Worm (Caenorhabditis elegans) whole organism, L1 larva: ENCODE results near the gene nhr-108.

Experiments
- ceh-82 ChIP-seq, 3 experiments: fragments of 150-350 bp in 1 of 3; sonication (generic microtip) in 2 of 3; optimal IDR thresholded peaks; 2 replicates each; lab custom pipeline; 2014 to 2017; ENCODE audit warnings: missing biosample characterization in 3 of 3, missing genetic modification characterization in 3 of 3
- efl-1 ChIP-seq, 4 experiments: fragments of 150-350 bp; optimal IDR thresholded peaks in 3 of 4; peaks in 1 of 4; 1 replicate in 1 of 4; 2 replicates in 3 of 4; lab custom pipeline; 2014; ENCODE audit warnings: missing biosample characterization in 2 of 4, missing genetic modification characterization in 2 of 4, missing genetic modification reagents in 2 of 4
- efl-3 ChIP-seq: fragments of 200-800 bp; sonication (Bioruptor generic); optimal IDR thresholded peaks from 2 replicates; lab custom pipeline; 2018; ENCODE audit warnings: mild to moderate bottlenecking, missing genetic modification characterization, missing compliant biosample characterization
- egl-27 ChIP-seq, 2 experiments: fragments of 150-350 bp in 1 of 2; sonication (generic microtip); optimal IDR thresholded peaks; 3 replicates each; lab custom pipeline; 2017 to 2018; ENCODE audit warnings: missing biosample characterization in 2 of 2, missing genetic modification characterization in 2 of 2, missing genetic modification reagents in 2 of 2
- fos-1 ChIP-seq: fragments of 150-350 bp; optimal IDR thresholded peaks from 2 replicates; lab custom pipeline; 2014; ENCODE audit warnings: missing biosample characterization, missing genetic modification characterization
- jun-1 ChIP-seq: fragments of 150-350 bp; optimal IDR thresholded peaks from 2 replicates; lab custom pipeline; 2014; ENCODE audit warnings: missing biosample characterization, missing genetic modification reagents, missing genetic modification characterization
- mdl-1 ChIP-seq, 2 experiments: fragments of 150-350 bp; optimal IDR thresholded peaks; 2 replicates each; lab custom pipeline; 2014 to 2017; ENCODE audit warnings: missing biosample characterization in 2 of 2, missing genetic modification characterization in 2 of 2, inconsistent platforms in 1 of 2
- mef-2 ChIP-seq: fragments of 150-350 bp; optimal IDR thresholded peaks from 2 replicates; lab custom pipeline; 2014; ENCODE audit warnings: missing biosample characterization, missing genetic modification characterization
- nhr-19 ChIP-seq: fragments of 200-800 bp; sonication (Bioruptor generic); conservative IDR thresholded peaks from 2 replicates; pipeline ENCODE4 v1.3.6; 2022; ENCODE audit warnings: missing genetic modification characterization, missing compliant biosample characterization
- nhr-28 ChIP-seq: fragments of 150-350 bp; optimal IDR thresholded peaks from 2 replicates; lab custom pipeline; 2014; ENCODE audit warnings: missing biosample characterization, missing genetic modification characterization
- unc-62 ChIP-seq: fragments of 150-350 bp; optimal IDR thresholded peaks from 2 replicates; lab custom pipeline; 2014; ENCODE audit warnings: missing biosample characterization, missing genetic modification reagents, missing genetic modification characterization
- vab-15 ChIP-seq: sonication (generic microtip); optimal IDR thresholded peaks from 2 replicates; lab custom pipeline; 2017; ENCODE audit warnings: missing genotype, mild to moderate bottlenecking, missing genetic modification characterization, missing compliant biosample characterization
- zag-1 ChIP-seq: fragments of 150-350 bp; optimal IDR thresholded peaks from 2 replicates; lab custom pipeline; 2014; ENCODE audit warnings: missing biosample characterization, missing genetic modification characterization

DNA sequence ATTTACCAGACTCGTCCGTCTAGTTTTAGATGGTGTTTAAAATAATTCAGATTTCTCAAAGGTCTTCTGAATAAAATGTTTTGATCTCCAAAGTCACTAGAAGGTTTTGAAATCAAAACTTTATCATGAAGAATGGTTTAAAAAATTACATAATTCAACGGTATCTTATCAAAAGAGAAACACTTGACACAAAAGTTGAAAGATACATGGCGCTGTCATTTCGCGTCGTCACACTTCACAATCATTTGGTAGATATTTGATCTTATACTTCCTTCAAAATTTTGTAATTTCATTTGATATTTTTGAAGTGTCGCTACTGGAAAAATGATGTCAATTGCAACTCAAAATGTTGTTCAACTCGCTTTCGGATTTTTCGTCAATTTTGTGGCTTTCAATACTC is 32.8 kb upstream of the nhr-108 start, which contains the start of gene F36G9.3:
- TF ChIP-seq jun-1 (tag; lab: Kevin White, UChicago) (no peak), vab-15 (tag; lab: Kevin White, UChicago) (no peak), nhr-28 (no peak), nhr-19 (GFP tag; lab: Robert Waterston, UW) (no peak), mdl-1 (tag; optimal IDR thresholded peaks at IDR 0.05; lab: Kevin White, UChicago) (no peak), ceh-82 (tag; optimal IDR thresholded peaks at IDR 0.05; lab: Kevin White, UChicago) (no peak), egl-27 (tag; optimal IDR thresholded peaks at IDR 0.05; lab: Kevin White, UChicago) (no peak), zag-1 (tag; lab: Kevin White, UChicago) (no peak), mef-2 (tag; lab: Kevin White, UChicago) (no peak), unc-62 (GFP tag; lab: Kevin White, UChicago) (no peak), efl-1 (optimal IDR thresholded peaks at IDR 0.05; lab: Kevin White, UChicago) (no peak), efl-1 (GFP tag; optimal IDR thresholded peaks at IDR 0.05 in 1 of 2; lab: Kevin White, UChicago) (no peak), efl-3 (no peak), fos-1 (tag; lab: Kevin White, UChicago) (no peak)
